Fruit fly (Drosophila melanogaster) whole organism, embryonic: ENCODE data around the gene Pisd.
A peak's percentile ranks its signal among the peaks of the same experiment; 100 is the strongest.

ENCODE experiments used
- ATbp ChIP-seq: fragments of 200-800 bp; sonication (Bioruptor generic); optimal IDR thresholded peaks from 2 replicates; lab custom pipeline; 2017; ENCODE audit warnings: missing biosample characterization, mild to moderate bottlenecking, missing genetic modification characterization, missing genetic modification reagents
- Asciz ChIP-seq: fragments of 200-800 bp; sonication (Bioruptor generic); optimal IDR thresholded peaks from 2 replicates; lab custom pipeline; 2017; ENCODE audit warnings: missing biosample characterization, mild to moderate bottlenecking, missing genetic modification characterization, missing genetic modification reagents
- Atf-2 ChIP-seq: fragments of 200-800 bp; sonication (Bioruptor generic); optimal IDR thresholded peaks from 2 replicates; lab custom pipeline; 2016; ENCODE audit warnings: missing biosample characterization, missing genetic modification characterization
- B-H2 ChIP-seq: fragments of 200-800 bp; sonication (Bioruptor generic); optimal IDR thresholded peaks from 2 replicates; lab custom pipeline; 2018; ENCODE audit warnings: missing biosample characterization, mild to moderate bottlenecking, missing genetic modification characterization
- CG10654 ChIP-seq: fragments of 200-800 bp; sonication (Bioruptor generic); optimal IDR thresholded peaks from 2 replicates; lab custom pipeline; 2016; ENCODE audit warnings: missing biosample characterization, missing genetic modification characterization
- CG11723 ChIP-seq: fragments of 200-800 bp; sonication (Bioruptor generic); optimal IDR thresholded peaks from 2 replicates; lab custom pipeline; 2017; ENCODE audit warnings: missing biosample characterization, mild to moderate bottlenecking, missing genetic modification characterization
- CG1233 ChIP-seq: fragments of 200-800 bp; sonication (Bioruptor generic); optimal IDR thresholded peaks from 4 replicates; lab custom pipeline; 2018; ENCODE audit warnings: missing biosample characterization, mild to moderate bottlenecking, missing genetic modification characterization
- CG14667 ChIP-seq: fragments of 200-800 bp; sonication (Bioruptor generic); IDR thresholded peaks from 2 replicates; pipeline ENCODE4 v1.3.6; 2022; ENCODE audit warnings: missing biosample characterization, missing genetic modification characterization
- CG15514 ChIP-seq: fragments of 200-800 bp; sonication (Bioruptor generic); optimal IDR thresholded peaks from 3 replicates; lab custom pipeline; 2017; ENCODE audit warnings: missing biosample characterization, missing genetic modification characterization, mild to moderate bottlenecking, moderate library complexity, missing genetic modification reagents
- CG16779 ChIP-seq: fragments of 200-800 bp; sonication (Bioruptor generic); IDR thresholded peaks from 2 replicates; pipeline ENCODE4 v1.3.6; 2022; ENCODE audit warnings: missing biosample characterization, missing genetic modification characterization
- CG17568 ChIP-seq: fragments of 200-800 bp; sonication (Bioruptor generic); optimal IDR thresholded peaks from 2 replicates; lab custom pipeline; 2018; ENCODE audit warnings: missing biosample characterization, mild to moderate bottlenecking, missing genetic modification characterization, moderate library complexity
- CG2129 ChIP-seq: fragments of 200-800 bp; sonication (Bioruptor generic); IDR thresholded peaks from 2 replicates; pipeline ENCODE4 v1.3.6; 2022; ENCODE audit warnings: missing biosample characterization, missing genetic modification characterization; ENCODE audit not compliant: partially characterized antibody
- CG31365 ChIP-seq: fragments of 200-800 bp; sonication (Bioruptor generic); optimal IDR thresholded peaks from 2 replicates; lab custom pipeline; 2018; ENCODE audit warnings: missing biosample characterization, mild to moderate bottlenecking, missing genetic modification characterization
- CG32767 ChIP-seq: fragments of 200-800 bp; sonication (Bioruptor generic); IDR thresholded peaks from 2 replicates; pipeline ENCODE4 v1.3.6; 2022; ENCODE audit warnings: missing biosample characterization, missing genetic modification characterization
- CG34422 ChIP-seq: fragments of 200-800 bp; sonication (Bioruptor generic); IDR thresholded peaks from 3 replicates; pipeline ENCODE4 v1.3.6; 2022; ENCODE audit warnings: missing biosample characterization, missing genetic modification characterization
- CG5245 ChIP-seq: fragments of 200-800 bp; sonication (Bioruptor generic); optimal IDR thresholded peaks from 3 replicates; lab custom pipeline; 2016; ENCODE audit warnings: missing biosample characterization, missing genetic modification characterization
- CG6791 ChIP-seq: fragments of 200-800 bp; sonication (Bioruptor generic); IDR thresholded peaks from 3 replicates; pipeline ENCODE4 v1.3.6; 2022; ENCODE audit warnings: missing biosample characterization, missing genetic modification characterization; ENCODE audit not compliant: partially characterized antibody
- CG7839 ChIP-seq: fragments of 200-800 bp; sonication (Bioruptor generic); optimal IDR thresholded peaks from 3 replicates; lab custom pipeline; 2018; ENCODE audit warnings: missing biosample characterization, mild to moderate bottlenecking, missing genetic modification characterization, moderate library complexity
- CG8089 ChIP-seq: fragments of 200-800 bp; sonication (Bioruptor generic); optimal IDR thresholded peaks from 3 replicates; lab custom pipeline; 2016; ENCODE audit warnings: missing biosample characterization, missing genetic modification characterization
- CG9215 ChIP-seq: fragments of 200-800 bp; sonication (Bioruptor generic); IDR thresholded peaks from 2 replicates; pipeline ENCODE4 v1.3.6; 2022; ENCODE audit warnings: missing biosample characterization, missing genetic modification characterization
- CG9817 ChIP-seq: fragments of 200-800 bp; sonication (Bioruptor generic); optimal IDR thresholded peaks from 2 replicates; lab custom pipeline; 2018; ENCODE audit warnings: missing biosample characterization, mild to moderate bottlenecking, missing genetic modification characterization, moderate library complexity
- CG9876 ChIP-seq: fragments of 200-800 bp; sonication (Bioruptor generic); optimal IDR thresholded peaks from 2 replicates; lab custom pipeline; 2016; ENCODE audit warnings: missing biosample characterization, missing genetic modification characterization
- Dfd ChIP-seq, 2 experiments: fragments of >200 bp; optimal IDR thresholded peaks; 2 replicates each; lab custom pipeline; 2017; ENCODE audit warnings: missing biosample characterization in 2 of 2, missing genetic modification characterization in 2 of 2
- H2.0 ChIP-seq: fragments of 200-800 bp; sonication (Bioruptor generic); IDR thresholded peaks from 2 replicates; pipeline ENCODE4 v1.3.6; 2022; ENCODE audit warnings: missing biosample characterization, missing genetic modification characterization
- HLH3B ChIP-seq: fragments of 200-800 bp; sonication (Bioruptor generic); IDR thresholded peaks from 2 replicates; pipeline ENCODE4 v1.3.6; 2022; ENCODE audit warnings: missing biosample characterization, missing genetic modification characterization
- Hmr ChIP-seq: fragments of 200-800 bp; sonication (Bioruptor generic); optimal IDR thresholded peaks from 3 replicates; lab custom pipeline; 2017; ENCODE audit warnings: mild to moderate bottlenecking, missing biosample characterization, missing genetic modification reagents, missing genetic modification characterization
- Med ChIP-seq: fragments of 200-800 bp; sonication (Bioruptor generic); peaks from one replicate; lab custom pipeline; 2016; ENCODE audit warnings: missing biosample characterization, missing genetic modification characterization, mild to moderate bottlenecking, inconsistent platforms, moderate library complexity
- NK7.1 ChIP-seq: fragments of 200-800 bp; sonication (Bioruptor generic); optimal IDR thresholded peaks from 3 replicates; lab custom pipeline; 2016; ENCODE audit warnings: missing biosample characterization, missing genetic modification characterization
- PHDP ChIP-seq: fragments of 200-800 bp; sonication (Bioruptor generic); optimal IDR thresholded peaks from 3 replicates; lab custom pipeline; 2018; ENCODE audit warnings: missing biosample characterization, mild to moderate bottlenecking, missing genetic modification characterization, moderate library complexity
- Trl ChIP-seq, 3 experiments: fragments of >200 bp in 2 of 3; fragments of 200-800 bp in 1 of 3; sonication (Bioruptor generic) in 1 of 3; optimal IDR thresholded peaks; 2 replicates in 1 of 3; 3 replicates in 2 of 3; lab custom pipeline; 2016 to 2017; ENCODE audit warnings: missing biosample characterization in 1 of 3, missing genetic modification characterization in 1 of 3
- al ChIP-seq: fragments of 200-800 bp; sonication (Bioruptor generic); IDR thresholded peaks from 2 replicates; pipeline ENCODE4 v1.3.6; 2022; ENCODE audit warnings: missing biosample characterization, missing genetic modification characterization
- bbx ChIP-seq: fragments of 200-800 bp; sonication (Bioruptor generic); IDR thresholded peaks from 2 replicates; pipeline ENCODE4 v1.3.6; 2022; ENCODE audit warnings: missing biosample characterization, missing genetic modification characterization; ENCODE audit not compliant: partially characterized antibody
- btn ChIP-seq: fragments of 200-800 bp; sonication (Bioruptor generic); optimal IDR thresholded peaks from 2 replicates; lab custom pipeline; 2016; ENCODE audit warnings: missing biosample characterization, missing genetic modification characterization
- ci ChIP-seq: fragments of 200-800 bp; sonication (Bioruptor generic); IDR thresholded peaks from 3 replicates; pipeline ENCODE4 v1.3.6; 2022; ENCODE audit warnings: missing biosample characterization, missing genetic modification characterization
- emc ChIP-seq: fragments of 200-800 bp; sonication (Bioruptor generic); optimal IDR thresholded peaks from 2 replicates; lab custom pipeline; 2016; ENCODE audit warnings: missing biosample characterization, missing genetic modification characterization
- fd3F ChIP-seq: fragments of 200-800 bp; sonication (Bioruptor generic); optimal IDR thresholded peaks from 2 replicates; lab custom pipeline; 2018; ENCODE audit warnings: missing biosample characterization, mild to moderate bottlenecking, missing genetic modification characterization, moderate library complexity
- gfzf ChIP-seq: fragments of 200-800 bp; sonication (Bioruptor generic); optimal IDR thresholded peaks from 2 replicates; lab custom pipeline; 2016; ENCODE audit warnings: missing biosample characterization, mild to moderate bottlenecking, missing genetic modification characterization, moderate library complexity
- klu ChIP-seq: fragments of 200-800 bp; sonication (Bioruptor generic); IDR thresholded peaks from 2 replicates; pipeline ENCODE4 v1.3.6; 2022; ENCODE audit warnings: missing biosample characterization, missing genetic modification characterization
- lab ChIP-seq: fragments of 200-800 bp; sonication (Bioruptor generic); optimal IDR thresholded peaks from 3 replicates; lab custom pipeline; 2017; ENCODE audit warnings: missing biosample characterization, missing genetic modification characterization, mild to moderate bottlenecking, moderate library complexity, missing genetic modification reagents
- mam ChIP-seq: fragments of 200-800 bp; sonication (Bioruptor generic); optimal IDR thresholded peaks from 3 replicates; lab custom pipeline; 2016; ENCODE audit warnings: missing biosample characterization, missing genetic modification characterization
- nom ChIP-seq: fragments of 200-800 bp; sonication (Bioruptor generic); optimal IDR thresholded peaks from 2 replicates; lab custom pipeline; 2017; ENCODE audit warnings: missing biosample characterization, missing genetic modification characterization, mild to moderate bottlenecking, moderate library complexity, missing genetic modification reagents
- onecut ChIP-seq: fragments of 200-800 bp; sonication (Bioruptor generic); IDR thresholded peaks from 2 replicates; pipeline ENCODE4 v1.3.6; 2022; ENCODE audit warnings: missing biosample characterization, missing genetic modification characterization
- p53 ChIP-seq: fragments of 200-800 bp; sonication (Bioruptor generic); optimal IDR thresholded peaks from 2 replicates; lab custom pipeline; 2016; ENCODE audit warnings: missing biosample characterization, missing genetic modification characterization
- pros ChIP-seq: fragments of 200-800 bp; sonication (Bioruptor generic); optimal IDR thresholded peaks from 3 replicates; lab custom pipeline; 2019; ENCODE audit warnings: missing biosample characterization, mild to moderate bottlenecking, missing genetic modification characterization, moderate library complexity
- scrt ChIP-seq: fragments of 200-800 bp; sonication (Bioruptor generic); optimal IDR thresholded peaks from 2 replicates; lab custom pipeline; 2018; ENCODE audit warnings: missing biosample characterization, mild to moderate bottlenecking, missing genetic modification characterization, moderate library complexity
- sens ChIP-seq: fragments of 200-800 bp; sonication (Bioruptor generic); peaks from one replicate; lab custom pipeline; 2016; ENCODE audit warnings: missing biosample characterization, missing genetic modification characterization
- shn ChIP-seq: fragments of 200-800 bp; sonication (Bioruptor generic); optimal IDR thresholded peaks from 3 replicates; lab custom pipeline; 2016; ENCODE audit warnings: missing biosample characterization, missing genetic modification characterization
- slbo ChIP-seq: fragments of 200-800 bp; sonication (Bioruptor generic); IDR thresholded peaks from 2 replicates; pipeline ENCODE4 v1.3.6; 2022; ENCODE audit warnings: missing biosample characterization, missing genetic modification characterization
- tgo ChIP-seq: fragments of 200-800 bp; sonication (Bioruptor generic); IDR thresholded peaks from 3 replicates; pipeline ENCODE4 v1.3.6; 2022; ENCODE audit warnings: missing biosample characterization, missing genetic modification characterization
- trh ChIP-seq: fragments of 200-800 bp; sonication (Bioruptor generic); optimal IDR thresholded peaks from 2 replicates; lab custom pipeline; 2016; ENCODE audit warnings: missing biosample characterization, missing genetic modification characterization
- vfl ChIP-seq: fragments of 200-800 bp; sonication (Bioruptor generic); optimal IDR thresholded peaks from 2 replicates; lab custom pipeline; 2016; ENCODE audit warnings: missing biosample characterization, missing genetic modification characterization

Pisd gene

DNA sequence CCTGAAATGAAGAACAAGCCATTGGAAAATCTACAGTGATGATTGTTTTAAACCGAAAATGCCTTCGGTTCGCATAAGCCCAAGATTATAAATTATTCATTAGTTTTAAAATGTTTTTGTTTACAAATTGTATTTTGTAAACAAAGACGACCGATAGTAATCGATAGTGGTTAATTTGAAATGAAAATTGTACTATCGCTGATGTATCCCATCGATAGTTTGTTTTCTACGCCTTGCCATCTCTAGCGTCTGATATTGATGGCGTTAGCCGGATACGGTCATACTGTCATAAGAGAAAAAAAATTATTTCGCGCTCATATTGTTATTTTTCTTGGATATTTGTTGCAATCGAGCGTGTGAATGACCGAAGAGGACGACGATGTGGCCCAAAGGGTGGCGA, 7.5 kb downstream of the Pisd start, which contains the start of gene SMC1 (continued):
- TF ChIP-seq Trl (optimal IDR thresholded peaks at IDR 0.05; lab: Kevin White, UChicago) (no peak), Trl (GFP tag; optimal IDR thresholded peaks at IDR 0.05; lab: Kevin White, UChicago) (peak; percentile 39), CG7839 (tag; lab: Kevin White, UChicago) (no peak), CG9215 (GFP tag; lab: Robert Waterston, UW) (no peak), CG8089 (no peak), btn (GFP tag; lab: Kevin White, UChicago) (no peak), CG9817 (tag; lab: Kevin White, UChicago) (no peak), scrt (GFP tag; lab: Kevin White, UChicago) (no peak), CG16779 (GFP tag; lab: Robert Waterston, UW) (0 out of 2 replicates have a peak, but pooled peaks have one; percentile 36), fd3F (GFP tag; lab: Kevin White, UChicago) (peak; percentile 24), CG32767 (GFP tag; lab: Robert Waterston, UW) (peak; percentile 41; the same call in 1 of the 2 replicates), CG14667 (GFP tag; lab: Robert Waterston, UW) (no peak), Med (GFP tag; lab: Kevin White, UChicago) (peak; percentile 90), bbx (GFP tag; lab: Robert Waterston, UW) (peak; percentile 100), slbo (GFP tag; lab: Robert Waterston, UW) (peak; percentile 72), onecut (GFP tag; lab: Robert Waterston, UW) (peak; percentile 53), pros (GFP tag; lab: Kevin White, UChicago) (no peak), B-H2 (GFP tag; lab: Kevin White, UChicago) (peak; percentile 79), klu (GFP tag; lab: Robert Waterston, UW) (no peak), HLH3B (no peak), Hmr (no peak), CG31365 (no peak), emc (no peak), CG6791 (GFP tag; lab: Robert Waterston, UW) (peak; percentile 100), CG2129 (GFP tag; lab: Robert Waterston, UW) (peak; percentile 98), CG11723 (GFP tag; lab: Kevin White, UChicago) (no peak), CG9876 (GFP tag; lab: Kevin White, UChicago) (peak; percentile 25), CG17568 (GFP tag; lab: Kevin White, UChicago) (no peak), Asciz (GFP tag; lab: Kevin White, UChicago) (no peak), nom (GFP tag; lab: Kevin White, UChicago) (peak; percentile 6), CG10654 (GFP tag; lab: Kevin White, UChicago) (no peak), PHDP (tag; lab: Kevin White, UChicago) (peak; percentile 26), NK7.1 (GFP tag; lab: Kevin White, UChicago) (no peak), ci (GFP tag; lab: Robert Waterston, UW) (no peak), vfl (GFP tag; lab: Kevin White, UChicago) (no peak), Dfd (GFP tag; optimal IDR thresholded peaks at IDR 0.05; lab: Kevin White, UChicago) (no peak), lab (GFP tag; lab: Kevin White, UChicago) (no peak), CG1233 (GFP tag; lab: Kevin White, UChicago) (peak; percentile 14), gfzf (GFP tag; lab: Kevin White, UChicago) (peak; percentile 82), trh (GFP tag; lab: Kevin White, UChicago) (no peak), tgo (GFP tag; lab: Robert Waterston, UW) (no peak), al (GFP tag; lab: Robert Waterston, UW) (peak; percentile 33; the same call in 1 of the 2 replicates), CG34422 (GFP tag; lab: Robert Waterston, UW) (no peak; the same call in 2 of the 3 replicates), ATbp (GFP tag; lab: Kevin White, UChicago) (no peak), sens (GFP tag; lab: Kevin White, UChicago) (peak; percentile 86), CG15514 (no peak), CG5245 (GFP tag; lab: Kevin White, UChicago) (no peak), H2.0 (GFP tag; lab: Robert Waterston, UW) (no peak), Atf-2 (no peak), p53 (GFP tag; lab: Kevin White, UChicago) (peak; percentile 46), shn (GFP tag; lab: Kevin White, UChicago) (peak; percentile 35), mam (GFP tag; lab: Kevin White, UChicago) (peak; percentile 68)
